Worm (Caenorhabditis elegans): ENCODE results near the gene ZK185.5.

DNA sequence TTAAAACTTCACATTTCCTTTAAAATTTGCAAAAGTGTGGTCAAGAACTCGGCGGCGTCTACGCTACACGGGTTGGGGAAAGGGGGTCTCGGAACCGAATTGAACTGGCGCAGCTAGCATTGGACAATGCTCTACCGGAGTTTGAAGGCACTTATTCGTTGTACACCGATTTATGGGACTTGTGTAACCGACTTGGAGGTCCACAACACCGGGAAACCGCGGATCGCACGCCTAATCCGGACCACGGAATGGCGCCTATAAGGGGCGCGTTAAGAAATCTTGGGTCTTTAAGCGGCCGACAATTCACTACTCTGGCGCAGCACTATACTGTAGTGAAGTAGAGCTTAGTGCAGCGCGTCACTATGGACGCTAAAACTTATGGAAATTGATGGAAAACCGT lies 7.0 kb downstream of the ZK185.5 start:
- TF ChIP-seq C16A3.4 (tag; optimal IDR thresholded peaks at IDR 0.05), result no peak
- TF ChIP-seq rnt-1 (tag; optimal IDR thresholded peaks at IDR 0.05), result no peak
- TF ChIP-seq fkh-10 (GFP tag; optimal IDR thresholded peaks at IDR 0.05), result no peak
- no peak for TF ChIP-seq skn-1 (tag; optimal IDR thresholded peaks at IDR 0.05)
- no peak for TF ChIP-seq ztf-4 (tag; optimal IDR thresholded peaks at IDR 0.05)
- TF ChIP-seq dpl-1 (GFP tag; optimal IDR thresholded peaks at IDR 0.05), result no peak
- no peak for TF ChIP-seq lin-39 (tag; optimal IDR thresholded peaks at IDR 0.05)
- TF ChIP-seq lir-3 (tag; optimal IDR thresholded peaks at IDR 0.05; ENCODE audit: poor library complexity), result no peak
